Worm (Caenorhabditis elegans) whole organism, late embryonic: ENCODE results near the gene pqn-15.

Source experiments
- C38D4.7 ChIP-seq: fragments of 200-800 bp; sonication (Bioruptor generic); optimal IDR thresholded peaks from 2 replicates; lab custom pipeline; 2018; ENCODE audit warnings: mild to moderate bottlenecking, missing genetic modification characterization, moderate library complexity, missing compliant biosample characterization
- K09A11.1 ChIP-seq: sonication (generic microtip); optimal IDR thresholded peaks from 2 replicates; lab custom pipeline; 2017; ENCODE audit warnings: antibody characterized with exemption, mild to moderate bottlenecking, missing genetic modification characterization, missing compliant biosample characterization; ENCODE audit not compliant: insufficient read depth
- Y22D7AL.16 ChIP-seq: sonication (generic microtip); optimal IDR thresholded peaks from 2 replicates; lab custom pipeline; 2016; ENCODE audit warnings: missing genetic modification characterization, missing compliant biosample characterization
- ahr-1 ChIP-seq: sonication (generic microtip); optimal IDR thresholded peaks from 2 replicates; lab custom pipeline; 2016; ENCODE audit warnings: missing genetic modification characterization, missing compliant biosample characterization
- ama-1 ChIP-seq: fragments of 150-350 bp; optimal IDR thresholded peaks from 2 replicates; lab custom pipeline; 2014
- ceh-19 ChIP-seq: fragments of 200-800 bp; sonication (Bioruptor generic); optimal IDR thresholded peaks from 2 replicates; lab custom pipeline; 2018; ENCODE audit warnings: mild to moderate bottlenecking, missing genetic modification characterization, missing compliant biosample characterization
- ceh-22 ChIP-seq: sonication (generic microtip); optimal IDR thresholded peaks from 2 replicates; lab custom pipeline; 2017; ENCODE audit warnings: missing biosample characterization, missing genetic modification characterization
- ceh-30 ChIP-seq: fragments of 150-350 bp; optimal IDR thresholded peaks from 2 replicates; lab custom pipeline; 2014; ENCODE audit warnings: missing biosample characterization, missing genetic modification characterization
- ceh-31 ChIP-seq: sonication (generic microtip); optimal IDR thresholded peaks from 2 replicates; lab custom pipeline; 2016; ENCODE audit warnings: missing genetic modification characterization, missing compliant biosample characterization
- ceh-6 ChIP-seq: fragments of 200-800 bp; sonication (Bioruptor generic); optimal IDR thresholded peaks from 2 replicates; lab custom pipeline; 2018; ENCODE audit warnings: mild to moderate bottlenecking, missing genetic modification characterization, missing compliant biosample characterization
- che-1 ChIP-seq: sonication (generic microtip); optimal IDR thresholded peaks from 2 replicates; lab custom pipeline; 2016; ENCODE audit warnings: mild to moderate bottlenecking, missing genetic modification characterization, missing compliant biosample characterization
- dve-1 ChIP-seq: sonication (generic microtip); optimal IDR thresholded peaks from 2 replicates; lab custom pipeline; 2017; ENCODE audit warnings: antibody characterized with exemption, mild to moderate bottlenecking, missing genetic modification characterization, missing compliant biosample characterization
- elt-2 ChIP-seq: sonication (generic microtip); optimal IDR thresholded peaks from 2 replicates; lab custom pipeline; 2016; ENCODE audit warnings: missing genetic modification reagents, missing genetic modification characterization, missing compliant biosample characterization
- elt-4 ChIP-seq: sonication (generic microtip); optimal IDR thresholded peaks from 2 replicates; lab custom pipeline; 2016; ENCODE audit warnings: missing genetic modification characterization, missing compliant biosample characterization
- fkh-10 ChIP-seq: fragments of 150-350 bp; optimal IDR thresholded peaks from 2 replicates; lab custom pipeline; 2014; ENCODE audit warnings: missing biosample characterization, missing genetic modification reagents, missing genetic modification characterization
- hlh-13 ChIP-seq: fragments of 200-800 bp; sonication (Bioruptor generic); optimal IDR thresholded peaks from 2 replicates; lab custom pipeline; 2018; ENCODE audit warnings: mild to moderate bottlenecking, missing genetic modification characterization, missing compliant biosample characterization
- hlh-30 ChIP-seq: sonication (generic microtip); optimal IDR thresholded peaks from 2 replicates; lab custom pipeline; 2017; ENCODE audit warnings: antibody characterized with exemption, missing genetic modification characterization, missing compliant biosample characterization; ENCODE audit not compliant: insufficient read depth
- lin-11 ChIP-seq: fragments of 200-800 bp; sonication (Bioruptor generic); optimal IDR thresholded peaks from 2 replicates; lab custom pipeline; 2018; ENCODE audit warnings: mild to moderate bottlenecking, missing genetic modification characterization, missing compliant biosample characterization
- madf-2 ChIP-seq: sonication (generic microtip); optimal IDR thresholded peaks from 2 replicates; lab custom pipeline; 2017; ENCODE audit warnings: missing genetic modification characterization, missing compliant biosample characterization
- nfya-1 ChIP-seq: sonication (generic microtip); optimal IDR thresholded peaks from 2 replicates; lab custom pipeline; 2017; ENCODE audit warnings: missing genetic modification characterization, mild to moderate bottlenecking, missing compliant biosample characterization, antibody characterized with exemption, moderate library complexity
- nhr-11 ChIP-seq: fragments of 150-350 bp; optimal IDR thresholded peaks from 2 replicates; lab custom pipeline; 2014; ENCODE audit warnings: missing biosample characterization, missing genetic modification characterization
- nhr-232 ChIP-seq: sonication (generic microtip); optimal IDR thresholded peaks from 2 replicates; lab custom pipeline; 2016; ENCODE audit warnings: missing genetic modification characterization, missing compliant biosample characterization
- npax-4 ChIP-seq: sonication (generic microtip); optimal IDR thresholded peaks from 2 replicates; lab custom pipeline; 2016; ENCODE audit warnings: missing genetic modification characterization, missing compliant biosample characterization
- odd-2 ChIP-seq: sonication (generic microtip); optimal IDR thresholded peaks from 2 replicates; lab custom pipeline; 2017; ENCODE audit warnings: antibody characterized with exemption, mild to moderate bottlenecking, missing genetic modification characterization, missing compliant biosample characterization
- pat-9 ChIP-seq: fragments of 200-800 bp; sonication (Bioruptor generic); optimal IDR thresholded peaks from 2 replicates; lab custom pipeline; 2018; ENCODE audit warnings: mild to moderate bottlenecking, missing genetic modification characterization, moderate library complexity, missing compliant biosample characterization
- pax-1 ChIP-seq: fragments of 150-350 bp; optimal IDR thresholded peaks from 2 replicates; lab custom pipeline; 2014; ENCODE audit warnings: missing biosample characterization, missing genetic modification characterization
- rnt-1 ChIP-seq: sonication (generic microtip); optimal IDR thresholded peaks from 2 replicates; lab custom pipeline; 2016; ENCODE audit warnings: missing genetic modification characterization, missing compliant biosample characterization
- sox-2 ChIP-seq: fragments of 200-800 bp; sonication (Bioruptor generic); IDR thresholded peaks from 2 replicates; pipeline ENCODE4 v1.3.6; 2022; ENCODE audit warnings: missing genetic modification reagents, missing genetic modification characterization, missing compliant biosample characterization
- sox-4 ChIP-seq: sonication (generic microtip); optimal IDR thresholded peaks from 2 replicates; lab custom pipeline; 2017; ENCODE audit warnings: mild to moderate bottlenecking, missing genetic modification characterization, inconsistent platforms, missing compliant biosample characterization
- syd-9 ChIP-seq: sonication (generic microtip); optimal IDR thresholded peaks from 2 replicates; lab custom pipeline; 2016; ENCODE audit warnings: mild to moderate bottlenecking, missing genetic modification characterization, moderate library complexity, missing compliant biosample characterization
- tbx-2 ChIP-seq: sonication (generic microtip); optimal IDR thresholded peaks from 2 replicates; lab custom pipeline; 2016; ENCODE audit warnings: missing genetic modification characterization, missing compliant biosample characterization
- tbx-7 ChIP-seq: sonication (generic microtip); optimal IDR thresholded peaks from 2 replicates; lab custom pipeline; 2016; ENCODE audit warnings: missing genotype, missing genetic modification characterization, missing compliant biosample characterization
- ttx-3 ChIP-seq: sonication (generic microtip); optimal IDR thresholded peaks from 2 replicates; lab custom pipeline; 2016; ENCODE audit warnings: missing genetic modification reagents, missing genetic modification characterization, missing compliant biosample characterization
- unc-42 ChIP-seq: sonication (generic microtip); optimal IDR thresholded peaks from 2 replicates; lab custom pipeline; 2016; ENCODE audit warnings: missing genotype, missing genetic modification characterization, missing compliant biosample characterization
- unc-86 ChIP-seq: sonication (generic microtip); optimal IDR thresholded peaks from 2 replicates; lab custom pipeline; 2016; ENCODE audit warnings: missing genetic modification characterization, missing compliant biosample characterization
- ztf-16 ChIP-seq: sonication (generic microtip); optimal IDR thresholded peaks from 2 replicates; lab custom pipeline; 2017; ENCODE audit warnings: missing genetic modification characterization, missing compliant biosample characterization

pqn-15 gene

DNA sequence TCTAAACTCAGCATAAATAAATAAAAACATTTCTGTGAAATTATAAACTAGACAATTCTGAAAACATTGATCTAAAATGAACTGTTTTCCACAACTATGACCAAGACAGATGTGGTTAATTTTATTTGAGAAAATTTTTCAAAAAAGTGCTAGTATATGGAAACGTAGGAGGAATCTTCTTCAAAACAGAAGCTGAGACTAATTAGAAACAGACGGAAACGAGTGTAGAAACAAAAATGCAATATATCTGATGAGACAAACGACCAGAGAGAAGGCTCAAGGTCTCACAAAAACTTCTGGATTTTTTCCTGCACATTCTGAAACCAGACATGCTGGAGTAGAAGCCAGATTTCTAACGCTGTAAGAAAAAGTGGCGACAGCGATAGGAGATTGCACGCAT lies 10.8 kb downstream of the pqn-15 start:
- TF ChIP-seq pax-1 (no peak), che-1 (no peak), ahr-1 (no peak), syd-9 (tag; lab: Kevin White, UChicago) (no peak), pat-9 (no peak), C38D4.7 (GFP tag; lab: Kevin White, UChicago) (no peak)

DNA sequence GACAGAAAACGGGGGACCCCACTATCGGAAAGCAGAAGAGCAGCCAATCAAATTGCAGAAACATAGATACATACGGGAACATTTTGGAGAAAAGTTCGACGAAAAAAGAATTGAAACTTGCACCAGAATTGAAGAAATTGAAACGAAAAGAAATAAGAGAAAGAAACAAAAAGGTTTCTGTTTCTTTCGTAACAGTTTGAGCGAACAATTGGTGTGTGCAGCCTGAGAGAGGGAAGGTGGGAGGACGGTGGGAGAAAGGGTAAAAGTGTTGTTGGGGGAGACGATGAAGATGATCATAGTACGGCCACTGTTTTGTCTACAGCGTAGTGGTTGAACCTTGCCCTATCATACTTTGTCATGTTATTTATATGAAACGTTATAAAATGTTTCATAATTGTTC lies 11.8 kb downstream of the pqn-15 start:
- TF ChIP-seq tbx-2 (tag; lab: Kevin White, UChicago): no peak
- TF ChIP-seq rnt-1: no peak
- peak; percentile 40 for TF ChIP-seq che-1

DNA sequence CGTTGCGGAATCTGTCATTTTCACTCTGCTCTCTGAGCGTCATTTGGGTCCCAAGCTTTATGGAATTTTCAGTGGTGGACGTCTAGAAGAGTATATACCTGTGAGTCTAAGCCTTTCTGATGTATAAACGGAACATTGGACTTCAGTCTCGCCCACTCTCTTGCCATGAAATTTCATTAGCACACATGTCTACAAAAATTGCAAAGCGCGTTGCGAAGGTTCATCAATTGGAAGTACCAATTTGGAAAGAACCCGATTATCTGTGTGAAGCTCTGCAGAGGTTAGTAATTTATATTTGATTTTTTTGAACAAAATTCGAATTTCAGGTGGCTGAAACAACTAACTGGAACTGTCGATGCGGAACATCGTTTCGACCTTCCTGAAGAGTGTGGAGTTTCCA lies 17.0 kb downstream of the pqn-15 start:
- TF ChIP-seq madf-2 (tag; lab: Kevin White, UChicago): no peak
- TF ChIP-seq dve-1 (tag; lab: Kevin White, UChicago): no peak
- TF ChIP-seq ahr-1: no peak
- no peak for TF ChIP-seq K09A11.1 (tag; lab: Kevin White, UChicago)
- TF ChIP-seq ceh-31 (tag; lab: Kevin White, UChicago): no peak
- TF ChIP-seq npax-4 (tag; lab: Kevin White, UChicago): no peak

DNA sequence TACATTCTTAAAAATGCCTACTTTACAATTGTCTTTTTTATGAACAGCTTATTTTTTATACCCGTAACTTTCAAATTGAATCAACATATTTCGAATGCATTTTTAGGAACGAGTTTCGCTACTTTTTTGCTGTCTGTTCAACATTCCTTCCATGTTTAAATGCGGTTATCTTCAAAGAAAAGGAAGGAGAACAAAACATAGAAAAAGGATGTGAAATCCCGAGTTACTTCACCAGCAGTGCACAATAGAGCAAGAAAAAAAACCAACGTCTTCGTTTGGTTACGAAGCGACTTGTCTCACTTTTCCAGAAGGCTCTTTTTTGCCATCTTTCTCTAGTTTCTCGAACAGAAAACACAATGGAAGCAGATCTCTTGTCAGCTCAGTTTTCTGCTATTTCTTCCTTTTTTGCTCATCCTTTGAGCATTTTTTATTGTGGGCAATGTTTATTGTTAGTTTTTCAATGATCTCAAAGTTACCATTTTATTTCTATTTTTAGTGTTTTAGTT lies 21.0 kb downstream of the pqn-15 start, which contains the start of gene cka-2:
Gene cka-2, plus strand, starts transcription at position 456 of the 506 bp plus-strand sequence.
- TF ChIP-seq Y22D7AL.16 (tag; lab: Kevin White, UChicago) (no peak), odd-2 (tag; lab: Kevin White, UChicago) (no peak), unc-42 (tag; lab: Kevin White, UChicago) (peak; percentile 38)

DNA sequence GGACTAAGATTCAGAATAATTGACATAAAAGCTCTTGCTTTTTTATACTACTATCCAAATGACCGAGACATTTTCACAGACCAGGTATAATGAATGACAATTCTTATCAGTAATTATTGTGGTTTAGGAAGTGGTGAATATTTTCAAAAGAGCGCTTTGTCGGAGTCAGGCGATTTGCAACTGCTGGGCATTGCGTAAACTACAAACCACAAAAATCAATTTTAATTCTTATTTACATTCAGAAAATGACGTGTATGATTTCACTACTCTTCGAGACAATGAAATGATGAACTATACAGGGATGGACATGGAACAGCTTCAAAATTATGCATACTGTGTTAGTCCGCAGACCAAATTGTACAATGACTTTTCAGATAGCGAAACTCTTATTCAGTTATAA lies 22.3 kb downstream of the pqn-15 start:
- no peak for TF ChIP-seq unc-86
- TF ChIP-seq elt-4 (tag; lab: Kevin White, UChicago): no peak
- TF ChIP-seq nhr-232: no peak
- no peak for TF ChIP-seq K09A11.1 (tag; lab: Kevin White, UChicago)
- no peak for TF ChIP-seq ceh-19 (GFP tag; lab: Kevin White, UChicago)
- TF ChIP-seq C38D4.7 (GFP tag; lab: Kevin White, UChicago): no peak
- no peak for TF ChIP-seq ceh-22
- TF ChIP-seq hlh-30 (tag; lab: Kevin White, UChicago): no peak
- TF ChIP-seq nhr-11 (tag; lab: Kevin White, UChicago): no peak
- TF ChIP-seq sox-2 (GFP tag; lab: Robert Waterston, UW): no peak
- no peak for TF ChIP-seq ama-1 (lab: Kevin White, UChicago)
- no peak for TF ChIP-seq ceh-6 (GFP tag; lab: Kevin White, UChicago)
- no peak for TF ChIP-seq ttx-3 (tag; lab: Kevin White, UChicago)
- no peak for TF ChIP-seq Y22D7AL.16 (tag; lab: Kevin White, UChicago)
- TF ChIP-seq ztf-16 (tag; lab: Kevin White, UChicago): no peak
- no peak for TF ChIP-seq odd-2 (tag; lab: Kevin White, UChicago)
- no peak for TF ChIP-seq ceh-30 (tag; lab: Kevin White, UChicago)
- TF ChIP-seq hlh-13 (GFP tag; lab: Kevin White, UChicago): no peak
- TF ChIP-seq sox-4: no peak
- TF ChIP-seq unc-42 (tag; lab: Kevin White, UChicago): no peak

DNA sequence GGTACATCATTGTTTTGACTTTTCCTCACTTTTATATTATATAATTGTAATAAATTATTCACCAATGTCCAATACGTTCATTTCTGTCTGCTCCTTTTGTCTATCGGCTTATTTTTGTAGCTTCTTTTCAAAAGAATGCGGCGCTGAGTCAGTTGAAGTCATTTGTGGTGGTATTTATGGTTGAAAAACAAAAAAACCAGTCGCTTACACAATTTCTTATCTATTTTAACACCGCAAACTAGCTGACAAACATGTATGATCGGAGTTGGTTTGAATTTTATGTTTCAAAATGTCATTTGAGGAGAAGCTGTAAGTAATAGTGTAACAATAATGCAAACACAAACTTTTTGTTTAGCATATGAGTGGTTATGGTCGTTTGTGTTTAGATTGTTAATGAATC lies 22.8 kb downstream of the pqn-15 start, which contains the start of gene ets-10:
Gene ets-10, plus strand, starts transcription at position 201 of the 400 bp plus-strand sequence.
- TF ChIP-seq ceh-31 (tag; lab: Kevin White, UChicago): no peak
- TF ChIP-seq ceh-22: no peak
- no peak for TF ChIP-seq pax-1
- TF ChIP-seq Y22D7AL.16 (tag; lab: Kevin White, UChicago): no peak
- no peak for TF ChIP-seq unc-86
- no peak for TF ChIP-seq unc-42 (tag; lab: Kevin White, UChicago)
- TF ChIP-seq nfya-1: no peak
- TF ChIP-seq elt-2 (tag; lab: Kevin White, UChicago): no peak
- TF ChIP-seq ahr-1: no peak
- no peak for TF ChIP-seq lin-11 (tag; lab: Kevin White, UChicago)
- TF ChIP-seq tbx-7 (tag; lab: Kevin White, UChicago): no peak
- TF ChIP-seq fkh-10 (GFP tag; lab: Kevin White, UChicago): no peak
- no peak for TF ChIP-seq pat-9
